Worm (Caenorhabditis elegans) whole organism, L2 larva: Measurements from ENCODE around the gene F31D4.5.
A peak's percentile ranks its signal among the peaks of the same experiment; 100 is the strongest.

Source experiments
- C34F6.9 ChIP-seq: fragments of 150-350 bp; optimal IDR thresholded peaks from 2 replicates; lab custom pipeline; 2014; ENCODE audit warnings: missing biosample characterization, missing genetic modification characterization
- F13H6.1 ChIP-seq: sonication (generic microtip); optimal IDR thresholded peaks from 2 replicates; lab custom pipeline; 2016; ENCODE audit warnings: missing genetic modification characterization, missing compliant biosample characterization
- ZK546.5 ChIP-seq: sonication (generic microtip); optimal IDR thresholded peaks from 2 replicates; lab custom pipeline; 2017; ENCODE audit warnings: missing biosample characterization, missing genetic modification characterization
- aly-2 ChIP-seq: fragments of 150-350 bp; optimal IDR thresholded peaks from 2 replicates; lab custom pipeline; 2014; ENCODE audit warnings: missing biosample characterization, missing genetic modification characterization
- ama-1 ChIP-seq: fragments of 150-350 bp; optimal IDR thresholded peaks from 2 replicates; lab custom pipeline; 2018; ENCODE audit warnings: inconsistent platforms
- ceh-16 ChIP-seq: fragments of 150-350 bp; optimal IDR thresholded peaks from 2 replicates; lab custom pipeline; 2014; ENCODE audit warnings: missing biosample characterization, missing genetic modification characterization
- crh-2 ChIP-seq: sonication (generic microtip); optimal IDR thresholded peaks from 2 replicates; lab custom pipeline; 2017; ENCODE audit warnings: missing biosample characterization, missing genetic modification characterization
- egl-27 ChIP-seq: sonication (generic microtip); optimal IDR thresholded peaks from 3 replicates; lab custom pipeline; 2017; ENCODE audit warnings: missing biosample characterization, missing genetic modification reagents, missing genetic modification characterization
- elt-1 ChIP-seq: fragments of 150-350 bp; optimal IDR thresholded peaks from 2 replicates; lab custom pipeline; 2014; ENCODE audit warnings: missing biosample characterization, missing genetic modification characterization
- elt-3 ChIP-seq: sonication (generic microtip); optimal IDR thresholded peaks from 2 replicates; lab custom pipeline; 2017; ENCODE audit warnings: missing biosample characterization, missing genetic modification characterization
- fos-1 ChIP-seq: fragments of 150-350 bp; optimal IDR thresholded peaks from 2 replicates; lab custom pipeline; 2014; ENCODE audit warnings: missing biosample characterization, missing genetic modification characterization
- gmeb-1 ChIP-seq: fragments of 150-350 bp; optimal IDR thresholded peaks from 2 replicates; lab custom pipeline; 2014; ENCODE audit warnings: missing biosample characterization, missing genetic modification characterization
- lin-11 ChIP-seq: fragments of 150-350 bp; sonication (generic microtip); optimal IDR thresholded peaks from 2 replicates; lab custom pipeline; 2014; ENCODE audit warnings: missing biosample characterization, missing genetic modification characterization, inconsistent platforms, mixed read lengths
- lin-13 ChIP-seq: fragments of 150-350 bp; optimal IDR thresholded peaks from 2 replicates; lab custom pipeline; 2014; ENCODE audit warnings: missing biosample characterization, missing genetic modification reagents, missing genetic modification characterization
- lin-39 ChIP-seq: fragments of 150-350 bp; optimal IDR thresholded peaks from 2 replicates; lab custom pipeline; 2014; ENCODE audit warnings: missing biosample characterization, missing genetic modification reagents, missing genetic modification characterization
- lsy-2 ChIP-seq, 2 experiments: fragments of 150-350 bp in 1 of 2; sonication (generic microtip) in 1 of 2; optimal IDR thresholded peaks; 2 replicates each; lab custom pipeline; 2014 to 2017; ENCODE audit warnings: missing biosample characterization in 2 of 2, missing genetic modification characterization in 2 of 2
- mdl-1 ChIP-seq, 2 experiments: fragments of 150-350 bp in 1 of 2; sonication (generic microtip) in 1 of 2; optimal IDR thresholded peaks; 2 replicates each; lab custom pipeline; 2017; ENCODE audit warnings: missing biosample characterization in 2 of 2, missing genetic modification characterization in 2 of 2
- nhr-10 ChIP-seq: sonication (generic microtip); optimal IDR thresholded peaks from 2 replicates; lab custom pipeline; 2017; ENCODE audit warnings: missing biosample characterization, missing genetic modification characterization
- nhr-11 ChIP-seq: fragments of 150-350 bp; optimal IDR thresholded peaks from 2 replicates; lab custom pipeline; 2014; ENCODE audit warnings: missing biosample characterization, missing genetic modification characterization
- nhr-129 ChIP-seq: fragments of 150-350 bp; optimal IDR thresholded peaks from 2 replicates; lab custom pipeline; 2014; ENCODE audit warnings: missing biosample characterization, missing genetic modification characterization
- nhr-21 ChIP-seq: fragments of 150-350 bp; optimal IDR thresholded peaks from 2 replicates; lab custom pipeline; 2014; ENCODE audit warnings: missing biosample characterization, missing genetic modification characterization
- nhr-23 ChIP-seq: fragments of 150-350 bp; optimal IDR thresholded peaks from 2 replicates; lab custom pipeline; 2014; ENCODE audit warnings: missing biosample characterization, missing genetic modification reagents, missing genetic modification characterization
- nhr-25 ChIP-seq: fragments of 150-350 bp; sonication (generic microtip); optimal IDR thresholded peaks from 3 replicates; lab custom pipeline; 2014; ENCODE audit warnings: missing biosample characterization, missing genetic modification characterization
- nhr-6 ChIP-seq: fragments of 150-350 bp; optimal IDR thresholded peaks from 2 replicates; lab custom pipeline; 2014; ENCODE audit warnings: missing biosample characterization, missing genetic modification characterization
- nhr-77 ChIP-seq: fragments of 150-350 bp; optimal IDR thresholded peaks from 2 replicates; lab custom pipeline; 2014; ENCODE audit warnings: missing biosample characterization, missing genetic modification characterization
- peb-1 ChIP-seq: fragments of 150-350 bp; optimal IDR thresholded peaks from 2 replicates; lab custom pipeline; 2014; ENCODE audit warnings: missing biosample characterization, missing genetic modification characterization
- sem-4 ChIP-seq: fragments of 150-350 bp; optimal IDR thresholded peaks from 2 replicates; lab custom pipeline; 2014; ENCODE audit warnings: missing biosample characterization, missing genetic modification reagents, missing genetic modification characterization
- skn-1 ChIP-seq: sonication (generic microtip); optimal IDR thresholded peaks from 2 replicates; lab custom pipeline; 2017; ENCODE audit warnings: missing biosample characterization, missing genetic modification characterization
- sma-3 ChIP-seq: sonication (generic microtip); optimal IDR thresholded peaks from 2 replicates; lab custom pipeline; 2016; ENCODE audit warnings: missing genetic modification reagents, missing genetic modification characterization, missing compliant biosample characterization
- sma-9 ChIP-seq, 2 experiments: fragments of 150-350 bp in 1 of 2; sonication (generic microtip) in 1 of 2; optimal IDR thresholded peaks; 2 replicates each; lab custom pipeline; 2014 to 2016; ENCODE audit warnings: missing genetic modification characterization in 2 of 2, mild to moderate bottlenecking in 1 of 2, missing biosample characterization in 1 of 2, missing compliant biosample characterization in 1 of 2, missing genetic modification reagents in 1 of 2, moderate library complexity in 1 of 2
- snpc-4 ChIP-seq: fragments of 150-350 bp; optimal IDR thresholded peaks from 2 replicates; lab custom pipeline; 2014; ENCODE audit warnings: missing biosample characterization, missing genetic modification characterization
- unc-39 ChIP-seq: fragments of 150-350 bp; optimal IDR thresholded peaks from 2 replicates; lab custom pipeline; 2014; ENCODE audit warnings: missing biosample characterization, missing genetic modification characterization
- unc-55 ChIP-seq: fragments of 150-350 bp; sonication (generic microtip); optimal IDR thresholded peaks from 3 replicates; lab custom pipeline; 2014; ENCODE audit warnings: missing biosample characterization, missing genetic modification reagents, missing genetic modification characterization
- unc-62 ChIP-seq: fragments of 150-350 bp; optimal IDR thresholded peaks from 2 replicates; lab custom pipeline; 2014; ENCODE audit warnings: missing biosample characterization, missing genetic modification reagents, missing genetic modification characterization
- zag-1 ChIP-seq: fragments of 150-350 bp; optimal IDR thresholded peaks from 2 replicates; lab custom pipeline; 2014; ENCODE audit warnings: missing biosample characterization, missing genetic modification characterization
- ztf-1 ChIP-seq: fragments of 200-800 bp; sonication (Bioruptor generic); conservative IDR thresholded peaks from 2 replicates; pipeline ENCODE4 v1.3.6; 2022; ENCODE audit warnings: missing genetic modification characterization, missing compliant biosample characterization

Gene F31D4.5

DNA sequence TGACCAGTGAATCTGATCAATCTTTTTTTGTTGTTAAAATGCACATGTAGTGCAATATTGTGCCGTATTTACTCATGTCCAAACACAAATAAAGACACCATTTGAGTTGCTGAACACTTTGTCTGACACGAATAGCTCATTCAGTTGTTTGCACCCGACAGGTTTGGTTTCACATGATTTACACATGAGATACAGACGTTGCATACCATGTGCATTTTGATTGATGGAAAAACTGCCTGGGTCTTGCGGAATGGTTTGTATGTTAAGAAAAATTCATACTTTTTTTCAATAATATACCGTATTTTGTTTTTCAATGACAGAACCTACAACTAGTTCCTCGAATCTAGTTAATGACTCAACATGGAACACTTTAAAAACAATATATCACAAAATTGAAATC, 17.3 kb downstream of the F31D4.5 start:
- TF ChIP-seq ceh-16 (tag; lab: Kevin White, UChicago) (no peak), ZK546.5 (tag; lab: Kevin White, UChicago) (no peak), sma-9 (GFP tag; optimal IDR thresholded peaks at IDR 0.05; lab: Kevin White, UChicago) (no peak), sma-9 (tag; optimal IDR thresholded peaks at IDR 0.05; lab: Kevin White, UChicago) (no peak), nhr-10 (no peak), skn-1 (tag; lab: Kevin White, UChicago) (no peak), elt-1 (tag; lab: Kevin White, UChicago) (no peak), C34F6.9 (tag; lab: Kevin White, UChicago) (no peak), nhr-23 (tag; lab: Kevin White, UChicago) (no peak), nhr-25 (tag; lab: Kevin White, UChicago) (no peak), nhr-77 (tag; lab: Kevin White, UChicago) (no peak), egl-27 (tag; lab: Kevin White, UChicago) (no peak), ztf-1 (no peak), elt-3 (tag; lab: Kevin White, UChicago) (no peak), lin-11 (no peak)

DNA sequence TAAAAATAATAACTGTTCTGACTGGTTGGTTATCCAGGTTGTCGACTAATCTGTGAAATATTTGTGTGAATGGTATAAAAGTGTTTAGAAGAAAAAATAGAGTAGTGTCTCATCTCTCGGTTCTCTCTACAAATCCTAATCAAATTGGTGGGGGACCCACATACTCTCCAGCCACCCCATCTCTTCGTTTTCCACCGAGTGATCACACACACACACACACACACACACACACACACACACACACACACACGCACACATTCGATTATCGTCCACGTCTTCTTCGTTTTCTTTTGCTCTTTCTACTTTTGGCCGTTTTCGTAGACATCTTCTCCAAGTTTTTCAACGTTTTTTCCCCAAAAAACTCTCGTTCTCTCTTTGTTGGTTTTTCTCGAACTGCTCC, 19.3 kb downstream of the F31D4.5 start:
- peak; percentile 36 for TF ChIP-seq unc-55 (GFP tag; lab: Kevin White, UChicago)
- no peak for TF ChIP-seq skn-1 (tag; lab: Kevin White, UChicago)
- no peak for TF ChIP-seq mdl-1 (tag; optimal IDR thresholded peaks at IDR 0.05; lab: Kevin White, UChicago)
- TF ChIP-seq zag-1 (tag; lab: Kevin White, UChicago), result peak; percentile 46
- TF ChIP-seq sem-4 (tag; lab: Kevin White, UChicago), result peak; percentile 26
- TF ChIP-seq nhr-129 (tag; lab: Kevin White, UChicago), result peak; percentile 23

DNA sequence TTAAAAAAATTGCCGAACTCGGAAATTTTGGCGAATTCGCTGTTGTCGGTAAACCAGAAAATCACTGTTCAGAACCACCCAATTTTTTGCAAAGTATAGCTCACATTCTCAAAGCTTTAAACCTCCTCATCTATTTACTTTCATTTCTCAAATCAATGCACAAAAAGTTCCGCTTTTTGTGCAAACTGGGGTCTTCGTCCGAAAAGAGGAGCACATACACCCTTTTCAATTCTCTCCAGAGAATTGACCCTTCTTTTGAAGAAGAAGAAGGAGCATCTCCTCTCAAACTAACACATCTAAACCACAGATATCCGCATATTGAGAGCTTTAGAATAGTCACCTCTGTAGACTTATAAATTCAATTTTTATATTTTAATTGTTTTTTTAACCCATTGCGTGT, 21.5 kb downstream of the F31D4.5 start:
- TF ChIP-seq sma-3 (GFP tag; lab: Kevin White, UChicago) (no peak), nhr-6 (tag; lab: Kevin White, UChicago) (no peak), nhr-10 (no peak), sma-9 (GFP tag; optimal IDR thresholded peaks at IDR 0.05; lab: Kevin White, UChicago) (no peak), sma-9 (tag; optimal IDR thresholded peaks at IDR 0.05; lab: Kevin White, UChicago) (no peak), aly-2 (tag; lab: Kevin White, UChicago) (no peak), lin-13 (GFP tag; lab: Kevin White, UChicago) (no peak), unc-62 (GFP tag; lab: Kevin White, UChicago) (no peak), nhr-77 (tag; lab: Kevin White, UChicago) (no peak), lin-39 (no peak), zag-1 (tag; lab: Kevin White, UChicago) (no peak), fos-1 (tag; lab: Kevin White, UChicago) (no peak), sem-4 (tag; lab: Kevin White, UChicago) (no peak), nhr-21 (tag; lab: Kevin White, UChicago) (no peak), ceh-16 (tag; lab: Kevin White, UChicago) (no peak), peb-1 (tag; lab: Kevin White, UChicago) (no peak), lin-11 (no peak), nhr-11 (tag; lab: Kevin White, UChicago) (no peak)

DNA sequence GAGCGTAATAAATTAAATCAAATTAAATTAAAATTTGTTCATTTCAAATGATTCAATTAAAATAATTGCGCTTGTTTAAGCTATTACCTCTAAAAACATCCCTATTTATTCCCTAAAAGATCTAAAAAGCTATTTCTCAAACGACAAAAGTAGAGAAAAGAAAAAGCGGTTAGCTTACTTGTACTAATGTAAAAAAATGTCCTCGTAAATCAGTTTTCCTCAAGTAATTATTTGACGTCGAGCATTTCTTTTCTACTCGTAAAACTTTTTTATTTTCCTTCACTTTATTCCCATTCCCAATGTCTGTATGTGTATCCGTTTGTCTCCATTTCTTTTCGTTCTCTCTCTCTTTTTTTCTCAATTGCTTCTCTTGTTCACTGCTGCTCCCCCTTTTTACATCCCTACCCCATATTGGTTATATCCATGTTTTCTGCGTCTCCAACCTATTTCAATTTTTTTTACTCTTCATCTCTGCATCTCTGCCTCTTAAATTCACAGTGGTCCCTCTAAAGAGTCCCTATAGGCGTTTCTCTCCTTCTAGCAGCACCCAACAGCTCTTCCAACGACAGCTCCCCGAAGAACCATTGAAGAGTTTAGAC, 25.3 kb downstream of the F31D4.5 start, which contains the start of gene unc-80:
TSS of gene unc-80 (plus strand) at position 533 of the 599 bp plus-strand sequence.
- TF ChIP-seq nhr-129 (tag; lab: Kevin White, UChicago), result peak; percentile 61
- peak; percentile 44 for TF ChIP-seq egl-27 (tag; lab: Kevin White, UChicago)
- TF ChIP-seq gmeb-1, result no peak
- TF ChIP-seq snpc-4 (tag; lab: Kevin White, UChicago), result peak; percentile 27
- peak; percentile 13 for TF ChIP-seq sem-4 (tag; lab: Kevin White, UChicago)
- TF ChIP-seq ceh-16 (tag; lab: Kevin White, UChicago), result no peak
- no peak for TF ChIP-seq nhr-21 (tag; lab: Kevin White, UChicago)
- peak; percentile 91 for TF ChIP-seq unc-55 (GFP tag; lab: Kevin White, UChicago)
- TF ChIP-seq ama-1 (lab: Kevin White, UChicago), result no peak
- TF ChIP-seq crh-2 (tag; lab: Kevin White, UChicago), result peak; percentile 80
- no peak for TF ChIP-seq aly-2 (tag; lab: Kevin White, UChicago)
- no peak for TF ChIP-seq unc-39 (tag; lab: Kevin White, UChicago)
- peak; percentile 36 for TF ChIP-seq lin-13 (GFP tag; lab: Kevin White, UChicago)
- peak; percentile 37 for TF ChIP-seq nhr-6 (tag; lab: Kevin White, UChicago)
- TF ChIP-seq nhr-23 (tag; lab: Kevin White, UChicago), result no peak
- TF ChIP-seq elt-1 (tag; lab: Kevin White, UChicago), result no peak
- peak; percentile 62 for TF ChIP-seq sma-9 (GFP tag; optimal IDR thresholded peaks at IDR 0.05; lab: Kevin White, UChicago)
- no peak for TF ChIP-seq sma-9 (tag; optimal IDR thresholded peaks at IDR 0.05; lab: Kevin White, UChicago)
- TF ChIP-seq lsy-2 (tag; optimal IDR thresholded peaks at IDR 0.05; lab: Kevin White, UChicago), result peak; percentile 30 to 68
- no peak for TF ChIP-seq fos-1 (tag; lab: Kevin White, UChicago)
- peak; percentile 83 for TF ChIP-seq zag-1 (tag; lab: Kevin White, UChicago)
- peak; percentile 82 for TF ChIP-seq C34F6.9 (tag; lab: Kevin White, UChicago)
- TF ChIP-seq F13H6.1, result peak; percentile 42
- TF ChIP-seq nhr-25 (tag; lab: Kevin White, UChicago), result no peak
